Worm (Caenorhabditis elegans) whole organism, L4 larva: ENCODE data around the gene nhr-241.

ENCODE experiments used
- F44E2.7 ChIP-seq: fragments of 200-800 bp; sonication (Bioruptor generic); IDR thresholded peaks from 2 replicates; pipeline ENCODE4 v2.1.2; 2022; ENCODE audit warnings: missing genetic modification characterization, missing compliant biosample characterization
- F49E8.2 ChIP-seq: sonication (generic microtip); optimal IDR thresholded peaks from 2 replicates; lab custom pipeline; 2016; ENCODE audit warnings: missing compliant biosample characterization, mild to moderate bottlenecking, missing genetic modification characterization, borderline replicate concordance
- R02D3.7 ChIP-seq: fragments of 150-350 bp; sonication (generic microtip); optimal IDR thresholded peaks from 3 replicates; lab custom pipeline; 2014; ENCODE audit warnings: missing biosample characterization, missing genetic modification characterization
- Y105C5A.15 ChIP-seq: fragments of 200-800 bp; sonication (Bioruptor generic); IDR thresholded peaks from 2 replicates; pipeline ENCODE4 v1.3.6; 2022; ENCODE audit warnings: missing genetic modification characterization, missing compliant biosample characterization
- Y48G9A.11 ChIP-seq: fragments of 200-800 bp; sonication (Bioruptor generic); IDR thresholded peaks from 2 replicates; pipeline ENCODE4 v1.3.6; 2022; ENCODE audit warnings: missing genetic modification reagents, missing genetic modification characterization, missing compliant biosample characterization
- ZK337.2 ChIP-seq: fragments of 200-800 bp; sonication (Bioruptor generic); IDR thresholded peaks from 2 replicates; pipeline ENCODE4 v1.3.6; 2022; ENCODE audit warnings: missing genetic modification reagents, missing genetic modification characterization, missing compliant biosample characterization
- ZK546.5 ChIP-seq, 2 experiments: sonication (generic microtip); optimal IDR thresholded peaks; 2 replicates each; lab custom pipeline; 2017; ENCODE audit warnings: missing biosample characterization in 2 of 2, missing genetic modification characterization in 2 of 2
- aha-1 ChIP-seq: fragments of 150-350 bp; peaks from one replicate; lab custom pipeline; 2014; ENCODE audit warnings: missing biosample characterization, missing genetic modification characterization
- ama-1 ChIP-seq: fragments of 150-350 bp; optimal IDR thresholded peaks from 2 replicates; lab custom pipeline; 2014; ENCODE audit warnings: inconsistent platforms, mixed read lengths
- cey-2 ChIP-seq: sonication (generic microtip); optimal IDR thresholded peaks from 3 replicates; lab custom pipeline; 2017; ENCODE audit warnings: missing genetic modification characterization, mild to moderate bottlenecking, missing compliant biosample characterization, antibody characterized with exemption, borderline replicate concordance; ENCODE audit not compliant: insufficient read depth
- daf-12 ChIP-seq: fragments of 150-350 bp; optimal IDR thresholded peaks from 2 replicates; lab custom pipeline; 2014; ENCODE audit warnings: missing biosample characterization, missing genetic modification reagents, missing genetic modification characterization
- daf-16 ChIP-seq, 3 experiments: sonication (generic microtip); optimal IDR thresholded peaks; 2 replicates each; lab custom pipeline; 2016 to 2017; ENCODE audit warnings: missing genetic modification characterization in 3 of 3, missing genetic modification reagents in 3 of 3, mild to moderate bottlenecking in 2 of 3, missing compliant biosample characterization in 2 of 3, missing biosample characterization in 1 of 3, moderate library complexity in 1 of 3
- dmd-9 ChIP-seq: fragments of 200-800 bp; sonication (Bioruptor generic); IDR thresholded peaks from 2 replicates; pipeline ENCODE4 v1.3.6; 2022; ENCODE audit warnings: missing genetic modification reagents, missing genetic modification characterization, missing compliant biosample characterization
- duxl-1 ChIP-seq: sonication (generic microtip); optimal IDR thresholded peaks from 2 replicates; lab custom pipeline; 2016; ENCODE audit warnings: mild to moderate bottlenecking, missing genetic modification characterization, moderate library complexity, missing compliant biosample characterization; ENCODE audit not compliant: poor library complexity
- egl-27 ChIP-seq: sonication (generic microtip); optimal IDR thresholded peaks from 3 replicates; lab custom pipeline; 2017; ENCODE audit warnings: missing biosample characterization, missing genetic modification reagents, missing genetic modification characterization
- egl-43 ChIP-seq: fragments of 200-800 bp; sonication (Bioruptor generic); IDR thresholded peaks from 2 replicates; pipeline ENCODE4 v1.3.6; 2022; ENCODE audit warnings: missing genetic modification reagents, missing genetic modification characterization, missing compliant biosample characterization
- hif-1 ChIP-seq, 2 experiments: sonication (generic microtip); optimal IDR thresholded peaks; 2 replicates each; lab custom pipeline; 2016 to 2017; ENCODE audit warnings: missing compliant biosample characterization in 2 of 2, missing genetic modification characterization in 2 of 2, missing genetic modification reagents in 2 of 2, missing genotype in 2 of 2, mild to moderate bottlenecking in 1 of 2
- hlh-30 ChIP-seq: sonication (generic microtip); optimal IDR thresholded peaks from 2 replicates; lab custom pipeline; 2017; ENCODE audit warnings: antibody characterized with exemption, mild to moderate bottlenecking, missing genetic modification characterization, missing compliant biosample characterization; ENCODE audit not compliant: insufficient read depth
- lin-13 ChIP-seq: fragments of 150-350 bp; optimal IDR thresholded peaks from 2 replicates; lab custom pipeline; 2014; ENCODE audit warnings: missing biosample characterization, missing genetic modification reagents, missing genetic modification characterization
- lin-29 ChIP-seq: fragments of 200-800 bp; sonication (Bioruptor generic); IDR thresholded peaks from 2 replicates; pipeline ENCODE4 v1.3.6; 2022; ENCODE audit warnings: missing genetic modification reagents, missing genetic modification characterization, missing compliant biosample characterization
- lin-38 ChIP-seq: fragments of 200-800 bp; sonication (Bioruptor generic); IDR thresholded peaks from 2 replicates; pipeline ENCODE4 v1.3.6; 2022; ENCODE audit warnings: missing genetic modification reagents, missing genetic modification characterization, missing compliant biosample characterization
- mes-2 ChIP-seq: sonication (generic microtip); optimal IDR thresholded peaks from 2 replicates; lab custom pipeline; 2016; ENCODE audit warnings: missing genotype, mild to moderate bottlenecking, missing genetic modification characterization, missing compliant biosample characterization; ENCODE audit not compliant: poor library complexity, severe bottlenecking
- mxl-2 ChIP-seq: fragments of 200-800 bp; sonication (Bioruptor generic); conservative IDR thresholded peaks from 2 replicates; pipeline ENCODE4 v1.3.6; 2022; ENCODE audit warnings: missing genetic modification reagents, missing genetic modification characterization, missing compliant biosample characterization
- nhr-111 ChIP-seq: fragments of 200-800 bp; sonication (Bioruptor generic); optimal IDR thresholded peaks from 2 replicates; lab custom pipeline; 2018; ENCODE audit warnings: mild to moderate bottlenecking, missing genetic modification characterization, missing compliant biosample characterization
- nhr-237 ChIP-seq: sonication (generic microtip); optimal IDR thresholded peaks from 2 replicates; lab custom pipeline; 2017; ENCODE audit warnings: missing biosample characterization, missing genetic modification characterization
- nhr-42 ChIP-seq: fragments of 200-800 bp; sonication (Bioruptor generic); IDR thresholded peaks from 2 replicates; pipeline ENCODE4 v1.3.6; 2022; ENCODE audit warnings: missing genetic modification characterization, missing compliant biosample characterization
- nhr-48 ChIP-seq: sonication (generic microtip); optimal IDR thresholded peaks from 2 replicates; lab custom pipeline; 2016; ENCODE audit warnings: mild to moderate bottlenecking, missing genetic modification characterization, missing compliant biosample characterization
- pqm-1 ChIP-seq: sonication (generic microtip); optimal IDR thresholded peaks from 2 replicates; lab custom pipeline; 2017; ENCODE audit warnings: missing biosample characterization, missing genetic modification characterization
- saeg-2 ChIP-seq: fragments of 200-800 bp; sonication (Bioruptor generic); IDR thresholded peaks from 2 replicates; pipeline ENCODE4 v1.3.6; 2022; ENCODE audit warnings: missing genetic modification reagents, missing genetic modification characterization, missing compliant biosample characterization
- sdz-12 ChIP-seq: fragments of 200-800 bp; sonication (Bioruptor generic); optimal IDR thresholded peaks from 2 replicates; lab custom pipeline; 2018; ENCODE audit warnings: mild to moderate bottlenecking, missing genetic modification characterization, missing compliant biosample characterization
- set-16 ChIP-seq: fragments of 200-800 bp; sonication (Bioruptor generic); IDR thresholded peaks from 2 replicates; pipeline ENCODE4 v1.3.6; 2022; ENCODE audit warnings: missing genetic modification reagents, missing genetic modification characterization, missing compliant biosample characterization
- snpc-4 ChIP-seq: fragments of 150-350 bp; optimal IDR thresholded peaks from 2 replicates; lab custom pipeline; 2014; ENCODE audit warnings: missing biosample characterization, missing genetic modification characterization
- spr-1 ChIP-seq: sonication (generic microtip); optimal IDR thresholded peaks from 2 replicates; lab custom pipeline; 2016; ENCODE audit warnings: mild to moderate bottlenecking, missing genetic modification characterization, missing compliant biosample characterization
- spr-3 ChIP-seq: fragments of 200-800 bp; sonication (Bioruptor generic); optimal IDR thresholded peaks from 2 replicates; lab custom pipeline; 2018; ENCODE audit warnings: mild to moderate bottlenecking, missing genetic modification characterization, missing compliant biosample characterization
- unc-62 ChIP-seq, 3 experiments: fragments of 150-350 bp in 1 of 3; sonication (generic microtip); optimal IDR thresholded peaks in 2 of 3; peaks in 1 of 3; 1 replicate in 1 of 3; 2 replicates in 2 of 3; lab custom pipeline; 2014 to 2017; ENCODE audit warnings: missing biosample characterization in 3 of 3, missing genetic modification characterization in 3 of 3, missing genetic modification reagents in 3 of 3, missing genotype in 1 of 3
- ztf-11 ChIP-seq: fragments of 150-350 bp; optimal IDR thresholded peaks from 2 replicates; lab custom pipeline; 2014; ENCODE audit warnings: missing biosample characterization, missing genetic modification characterization

The nhr-241 gene

ce11 chrV:18719412-18719811, 20.2 kb downstream of the nhr-241 start:
- TF ChIP-seq lin-29 (GFP tag; lab: Robert Waterston, UW), result no peak
- peak; percentile 48 for TF ChIP-seq aha-1 (tag; lab: Kevin White, UChicago)
- TF ChIP-seq unc-62 (GFP tag; optimal IDR thresholded peaks at IDR 0.05 in 1 of 2; lab: Kevin White, UChicago), result peak in 1 of 2 experiments; percentile 65
- no peak for TF ChIP-seq unc-62 (tag; optimal IDR thresholded peaks at IDR 0.05; lab: Kevin White, UChicago)

ce11 chrV:18719956-18720489, 20.8 kb downstream of the nhr-241 start, which contains the start of gene Y17D7C.2:
Gene Y17D7C.2 (minus strand): TSS chrV:18719987.
- no peak for TF ChIP-seq lin-13 (GFP tag; lab: Kevin White, UChicago)
- no peak for TF ChIP-seq nhr-42 (GFP tag; lab: Robert Waterston, UW)
- TF ChIP-seq F49E8.2 (tag; lab: Kevin White, UChicago), result no peak
- peak; percentile 82 for TF ChIP-seq dmd-9 (GFP tag; lab: Robert Waterston, UW)
- no peak for TF ChIP-seq ztf-11
- no peak for TF ChIP-seq hif-1 (tag; optimal IDR thresholded peaks at IDR 0.05; lab: Kevin White, UChicago)
- peak; percentile 79 for TF ChIP-seq pqm-1 (tag; lab: Kevin White, UChicago)
- no peak for TF ChIP-seq R02D3.7 (tag; lab: Kevin White, UChicago)
- TF ChIP-seq spr-3 (GFP tag; lab: Kevin White, UChicago), result no peak
- TF ChIP-seq mxl-2 (GFP tag; lab: Robert Waterston, UW), result no peak
- no peak for TF ChIP-seq cey-2 (tag; lab: Kevin White, UChicago)
- TF ChIP-seq duxl-1, result peak; percentile 31
- TF ChIP-seq spr-1 (tag; lab: Kevin White, UChicago), result no peak
- no peak for TF ChIP-seq Y105C5A.15
- TF ChIP-seq saeg-2 (GFP tag; lab: Robert Waterston, UW), result no peak
- no peak for TF ChIP-seq mes-2 (tag; lab: Kevin White, UChicago)
- no peak for TF ChIP-seq nhr-111 (GFP tag; lab: Kevin White, UChicago)
- TF ChIP-seq snpc-4 (tag; lab: Kevin White, UChicago), result no peak
- TF ChIP-seq lin-38 (GFP tag; lab: Robert Waterston, UW), result no peak
- no peak for TF ChIP-seq daf-12 (tag; lab: Kevin White, UChicago)
- TF ChIP-seq Y48G9A.11, result 0 out of 2 replicates have a peak, but pooled peaks have one; percentile 46
- TF ChIP-seq ama-1 (lab: Kevin White, UChicago), result no peak
- no peak for TF ChIP-seq aha-1 (tag; lab: Kevin White, UChicago)
- TF ChIP-seq F44E2.7 (GFP tag; lab: Robert Waterston, UW), result no peak
- TF ChIP-seq ZK546.5 (tag; optimal IDR thresholded peaks at IDR 0.05; lab: Kevin White, UChicago), result no peak
- TF ChIP-seq daf-16 (GFP tag; optimal IDR thresholded peaks at IDR 0.05; lab: Kevin White, UChicago), result no peak
- peak; percentile 58 for TF ChIP-seq daf-16 (tag; optimal IDR thresholded peaks at IDR 0.05; lab: Kevin White, UChicago)
- 0 out of 2 replicates have a peak, but pooled peaks have one; percentile 24 for TF ChIP-seq set-16 (GFP tag; lab: Robert Waterston, UW)
- TF ChIP-seq nhr-237 (tag; lab: Kevin White, UChicago), result no peak
- TF ChIP-seq hlh-30 (tag; lab: Kevin White, UChicago), result no peak
- no peak for TF ChIP-seq egl-43 (GFP tag; lab: Robert Waterston, UW)

- TF ChIP-seq aha-1 (tag; lab: Kevin White, UChicago) (peak; percentile 87), sdz-12 (GFP tag; lab: Kevin White, UChicago) (no peak), unc-62 (GFP tag; optimal IDR thresholded peaks at IDR 0.05 in 1 of 2; lab: Kevin White, UChicago) (peak in 1 of 2 experiments; percentile 93), unc-62 (tag; optimal IDR thresholded peaks at IDR 0.05; lab: Kevin White, UChicago) (no peak), spr-3 (GFP tag; lab: Kevin White, UChicago) (no peak), egl-27 (no peak), hlh-30 (tag; lab: Kevin White, UChicago) (no peak), ZK337.2 (GFP tag; lab: Robert Waterston, UW) (no peak), nhr-48 (no peak), ztf-11 (no peak)
Observed at ce11 chrV:18721873-18722272, 22.6 kb downstream of the nhr-241 start.
